Worm (Caenorhabditis elegans): ENCODE measurements around the gene fbxc-28.
"Not testable (repeated sequence)": the region's sequence is repeated elsewhere in the genome, so short reads cannot be mapped to it uniquely, and the experiment has no call there.

Gene fbxc-28

DNA sequence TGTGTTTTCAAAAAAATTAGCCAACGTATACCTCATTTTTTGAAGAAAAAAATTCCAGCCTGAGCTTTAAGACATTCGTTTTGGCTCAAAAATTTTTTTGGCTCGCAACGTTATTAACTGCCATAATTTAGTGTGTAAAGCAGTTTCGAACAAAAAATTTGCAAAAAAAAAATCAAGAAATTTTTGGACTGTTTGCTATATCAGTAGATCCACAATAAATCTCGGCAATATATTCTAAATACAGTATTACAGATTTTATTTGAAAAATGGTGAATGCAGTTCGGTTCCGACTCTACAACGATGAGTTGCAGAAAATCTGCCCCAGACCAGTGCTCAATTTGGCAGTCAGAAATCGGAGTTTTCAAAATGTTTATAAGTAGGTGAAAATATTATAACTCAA is 44.5 kb downstream of the fbxc-28 start, which contains the start of gene C32B5.6:
Gene C32B5.6 (plus strand): TSS at position 301 of the 400 bp plus-strand sequence.
- TF ChIP-seq tra-4 (tag; optimal IDR thresholded peaks at IDR 0.05); ceh-13 (GFP tag; optimal IDR thresholded peaks at IDR 0.05); pes-1 (GFP tag; IDR thresholded peaks at IDR 0.05): not testable (repeated sequence)

DNA sequence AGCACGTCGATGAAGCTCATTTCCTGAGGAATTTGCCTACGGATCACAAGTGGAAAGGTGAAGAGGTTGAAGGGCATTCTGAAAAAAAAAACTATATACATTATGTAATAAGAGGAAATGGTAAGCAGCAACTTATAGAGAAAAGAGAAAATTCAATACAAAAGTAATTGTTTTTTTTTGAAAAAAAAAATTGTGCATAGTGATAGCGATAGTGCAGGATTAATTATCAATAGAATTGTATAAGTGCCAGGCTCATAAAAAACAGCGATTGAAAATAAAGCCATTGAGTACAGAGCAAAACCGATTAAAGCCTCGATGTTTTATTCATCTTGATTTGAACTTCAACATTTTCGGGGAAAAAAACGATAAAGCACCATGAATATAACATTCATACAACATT is 49.2 kb downstream of the fbxc-28 start, which contains the start of gene C32B5.15:
Gene C32B5.15 (minus strand): TSS at position 101 of the 400 bp plus-strand sequence.
- TF ChIP-seq tbx-37 (GFP tag; conservative IDR thresholded peaks at IDR 0.05) (no peak), B0310.2 (tag; optimal IDR thresholded peaks at IDR 0.05) (no peak), flt-1 (GFP tag; IDR thresholded peaks at IDR 0.05) (no peak), ama-1 (optimal IDR thresholded peaks at IDR 0.05) (no peak), scrt-1 (GFP tag; IDR thresholded peaks at IDR 0.05) (no peak), tbx-11 (GFP tag; IDR thresholded peaks at IDR 0.05) (no peak), sea-1 (GFP tag; conservative IDR thresholded peaks at IDR 0.05) (no peak), hmg-4 (GFP tag; optimal IDR thresholded peaks at IDR 0.05) (no peak), F13C5.2 (tag; optimal IDR thresholded peaks at IDR 0.05) (no peak), pes-1 (GFP tag; IDR thresholded peaks at IDR 0.05) (no peak), hmbx-1 (tag; optimal IDR thresholded peaks at IDR 0.05) (no peak), ets-7 (tag; optimal IDR thresholded peaks at IDR 0.05) (no peak), ceh-36 (tag; optimal IDR thresholded peaks at IDR 0.05) (no peak), aly-1 (tag; optimal IDR thresholded peaks at IDR 0.05) (no peak), ceh-13 (GFP tag; optimal IDR thresholded peaks at IDR 0.05) (no peak), hnd-1 (tag; optimal IDR thresholded peaks at IDR 0.05) (no peak), tra-4 (tag; optimal IDR thresholded peaks at IDR 0.05) (no peak)

DNA sequence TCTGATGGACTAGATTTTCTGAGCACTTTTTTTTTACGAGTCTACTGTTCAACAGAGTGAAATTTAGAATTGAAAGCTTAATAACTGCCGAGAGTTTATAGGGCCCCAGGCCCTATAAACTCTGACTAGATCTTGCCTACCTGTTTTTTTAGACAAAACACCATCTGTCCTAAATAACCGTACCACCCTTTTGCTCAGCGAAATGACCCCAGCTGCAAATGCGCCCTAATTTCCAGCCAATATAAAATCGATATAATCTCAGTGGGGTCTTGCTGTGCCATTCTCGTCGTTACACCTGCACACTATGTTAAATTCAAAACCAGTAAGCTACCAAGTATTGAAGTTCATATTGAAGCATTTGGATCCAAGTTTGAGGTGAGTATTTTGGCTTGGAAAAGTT is 50.4 kb downstream of the fbxc-28 start, which contains the start of gene fbxc-14:
Gene fbxc-14 (plus strand): TSS at position 301 of the 400 bp plus-strand sequence.
- no peak for TF ChIP-seq tbx-11 (GFP tag; IDR thresholded peaks at IDR 0.05)
- TF ChIP-seq ceh-13 (GFP tag; optimal IDR thresholded peaks at IDR 0.05): no peak
- TF ChIP-seq ceh-36 (tag; optimal IDR thresholded peaks at IDR 0.05): no peak
- no peak for TF ChIP-seq hmg-4 (GFP tag; optimal IDR thresholded peaks at IDR 0.05)
- no peak for TF ChIP-seq B0310.2 (tag; optimal IDR thresholded peaks at IDR 0.05)
- no peak for TF ChIP-seq ets-7 (tag; optimal IDR thresholded peaks at IDR 0.05)
- TF ChIP-seq sea-1 (GFP tag; conservative IDR thresholded peaks at IDR 0.05): no peak
- TF ChIP-seq scrt-1 (GFP tag; IDR thresholded peaks at IDR 0.05): no peak
- TF ChIP-seq tra-4 (tag; optimal IDR thresholded peaks at IDR 0.05): no peak
- TF ChIP-seq tbx-37 (GFP tag; conservative IDR thresholded peaks at IDR 0.05): no peak
- TF ChIP-seq aly-1 (tag; optimal IDR thresholded peaks at IDR 0.05): no peak
- TF ChIP-seq ama-1 (optimal IDR thresholded peaks at IDR 0.05): no peak
- TF ChIP-seq flt-1 (GFP tag; IDR thresholded peaks at IDR 0.05): no peak
- TF ChIP-seq pes-1 (GFP tag; IDR thresholded peaks at IDR 0.05): no peak
- TF ChIP-seq F13C5.2 (tag; optimal IDR thresholded peaks at IDR 0.05): no peak
- TF ChIP-seq hnd-1 (tag; optimal IDR thresholded peaks at IDR 0.05): no peak
- no peak for TF ChIP-seq hmbx-1 (tag; optimal IDR thresholded peaks at IDR 0.05)

Measured in whole organism, early embryonic.